Fruit fly (Drosophila melanogaster): Measurements from ENCODE around the gene CG2211.
A peak's percentile ranks its signal among the peaks of the same experiment; 100 is the strongest.

Gene CG2211

DNA sequence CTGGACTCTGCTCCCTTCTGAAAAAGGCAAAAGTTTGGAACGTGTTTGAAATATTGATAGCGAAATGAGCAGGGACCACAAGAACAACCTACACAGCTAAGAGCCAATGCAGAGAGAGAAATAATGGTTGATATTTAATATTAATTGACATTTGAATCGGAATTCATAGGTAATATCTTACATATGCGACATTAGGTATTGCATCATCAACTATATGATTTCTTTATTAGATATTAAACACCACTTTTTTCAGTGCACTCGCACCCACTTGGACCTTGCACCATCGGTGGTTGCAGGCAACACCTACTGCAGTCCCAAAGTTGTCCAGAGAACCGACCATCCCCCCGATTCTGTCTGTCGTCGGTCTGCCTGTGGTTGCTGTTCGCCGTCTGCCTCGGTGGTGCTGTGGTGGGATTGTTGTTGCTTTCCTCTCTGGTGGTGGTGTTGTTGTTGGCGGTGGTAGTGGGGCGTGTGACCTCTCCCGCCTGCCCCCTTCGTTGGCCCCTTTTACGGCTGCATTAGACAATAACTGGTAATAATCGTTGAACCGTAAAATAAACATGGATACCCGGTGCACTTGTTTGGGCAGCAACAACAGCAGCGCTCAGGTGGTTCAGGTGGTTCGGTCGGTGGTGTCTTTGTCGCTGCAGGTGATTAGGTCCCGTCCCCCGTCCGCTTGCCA is 43.8 kb upstream of the CG2211 start (continued):
- TF ChIP-seq onecut (GFP tag; IDR thresholded peaks at IDR 0.05) (peak; percentile 47), fd102C (GFP tag; optimal IDR thresholded peaks at IDR 0.05) (no peak), tgo (GFP tag; IDR thresholded peaks at IDR 0.05) (peak; percentile 65; the same call in 2 of the 3 replicates), psq (GFP tag; optimal IDR thresholded peaks at IDR 0.05) (no peak), chinmo (GFP tag; IDR thresholded peaks at IDR 0.05; ENCODE audit: partially characterized antibody) (no peak), CG33213 (GFP tag; optimal IDR thresholded peaks at IDR 0.05) (no peak), trh (GFP tag; optimal IDR thresholded peaks at IDR 0.05) (no peak), Antp (GFP tag; optimal IDR thresholded peaks at IDR 0.05) (no peak), tin (GFP tag; optimal IDR thresholded peaks at IDR 0.05) (peak; percentile 17), CG43689 (GFP tag; IDR thresholded peaks at IDR 0.05) (no peak), CG17186 (GFP tag; optimal IDR thresholded peaks at IDR 0.05) (no peak), CG31224 (GFP tag; IDR thresholded peaks at IDR 0.05) (peak; percentile 69), CG7839 (tag; optimal IDR thresholded peaks at IDR 0.05) (peak; percentile 58), CG9215 (GFP tag; IDR thresholded peaks at IDR 0.05) (peak; percentile 23; the same call in 1 of the 2 replicates), CG9797 (GFP tag; optimal IDR thresholded peaks at IDR 0.05) (no peak), CG1647 (GFP tag; optimal IDR thresholded peaks at IDR 0.05) (no peak), nom (GFP tag; optimal IDR thresholded peaks at IDR 0.05) (peak; percentile 45), caup (GFP tag; optimal IDR thresholded peaks at IDR 0.05; ENCODE audit: severe bottlenecking) (peak; percentile 21), CG17385 (GFP tag; optimal IDR thresholded peaks at IDR 0.05) (peak; percentile 56), CG13894 (tag; optimal IDR thresholded peaks at IDR 0.05) (no peak), CG2120 (GFP tag; optimal IDR thresholded peaks at IDR 0.05) (peak; percentile 18), pros (GFP tag; optimal IDR thresholded peaks at IDR 0.05) (no peak), CG18599 (GFP tag; optimal IDR thresholded peaks at IDR 0.05) (peak; percentile 44), ranshi (GFP tag; IDR thresholded peaks at IDR 0.05) (0 out of 2 replicates have a peak, but pooled peaks have one; percentile 27), Atf-2 (GFP tag; optimal IDR thresholded peaks at IDR 0.05) (no peak), CG18619 (GFP tag; optimal IDR thresholded peaks at IDR 0.05) (peak; percentile 40), sug (tag; optimal IDR thresholded peaks at IDR 0.05) (no peak), CG12391 (tag; optimal IDR thresholded peaks at IDR 0.05) (peak; percentile 78), CG9932 (GFP tag; IDR thresholded peaks at IDR 0.05) (0 out of 2 replicates have a peak, but pooled peaks have one; percentile 16), NFAT (GFP tag; IDR thresholded peaks at IDR 0.05) (no peak), gem (tag; optimal IDR thresholded peaks at IDR 0.05) (peak; percentile 81), ab (GFP tag; optimal IDR thresholded peaks at IDR 0.05) (no peak), chif (GFP tag; optimal IDR thresholded peaks at IDR 0.05) (peak; percentile 22 to 47), CG7745 (tag; optimal IDR thresholded peaks at IDR 0.05) (no peak), CG4820 (GFP tag; optimal IDR thresholded peaks at IDR 0.05) (peak; percentile 34), CG17802 (tag; optimal IDR thresholded peaks at IDR 0.05) (peak; percentile 40), E2f2 (GFP tag; IDR thresholded peaks at IDR 0.05) (peak; percentile 28; the same call in 1 of the 2 replicates), ato (GFP tag; IDR thresholded peaks at IDR 0.05; ENCODE audit: partially characterized antibody) (no peak), CG1024 (GFP tag; IDR thresholded peaks at IDR 0.05) (peak; percentile 52; the same call in 1 of the 2 replicates), tap (tag; optimal IDR thresholded peaks at IDR 0.05) (peak; percentile 69), mld (GFP tag; IDR thresholded peaks at IDR 0.05; ENCODE audit: partially characterized antibody) (no peak), Pdp1 (GFP tag; optimal IDR thresholded peaks at IDR 0.05) (peak; percentile 26 to 39), Hmx (GFP tag; optimal IDR thresholded peaks at IDR 0.05) (no peak), klu (GFP tag; IDR thresholded peaks at IDR 0.05) (no peak), NC2α (GFP tag; optimal IDR thresholded peaks at IDR 0.05) (no peak), CG13624 (GFP tag; optimal IDR thresholded peaks at IDR 0.05) (no peak), CG34224 (GFP tag; IDR thresholded peaks at IDR 0.05; ENCODE audit: partially characterized antibody) (no peak), maf-S (GFP tag; optimal IDR thresholded peaks at IDR 0.05) (no peak), ATbp (GFP tag; optimal IDR thresholded peaks at IDR 0.05) (peak; percentile 56)

Data from whole organism, embryonic.